Fruit fly (Drosophila melanogaster) whole organism, prepupa: ENCODE measurements around the gene sol.

Experiments
- CG1621 ChIP-seq: fragments of 200-800 bp; sonication (Bioruptor generic); optimal IDR thresholded peaks from 3 replicates; lab custom pipeline; 2018; ENCODE audit warnings: missing biosample characterization, mild to moderate bottlenecking, missing genetic modification characterization
- CG7368 ChIP-seq: fragments of 200-800 bp; sonication (Bioruptor generic); optimal IDR thresholded peaks from 3 replicates; lab custom pipeline; 2016; ENCODE audit warnings: missing biosample characterization, missing genetic modification characterization
- Gug ChIP-seq: fragments of 200-800 bp; sonication (Bioruptor generic); IDR thresholded peaks from 2 replicates; pipeline ENCODE4 v1.3.6; 2022; ENCODE audit warnings: missing biosample characterization, missing genetic modification characterization
- eg ChIP-seq: fragments of 200-800 bp; sonication (Bioruptor generic); IDR thresholded peaks from 3 replicates; pipeline ENCODE4 v1.3.6; 2022; ENCODE audit warnings: missing biosample characterization, missing genetic modification characterization
- esn ChIP-seq: fragments of 200-800 bp; sonication (Bioruptor generic); optimal IDR thresholded peaks from 2 replicates; lab custom pipeline; 2016; ENCODE audit warnings: missing biosample characterization, mild to moderate bottlenecking, missing genetic modification characterization, moderate library complexity
- fkh ChIP-seq: fragments of 200-800 bp; sonication (Bioruptor generic); optimal IDR thresholded peaks from 3 replicates; lab custom pipeline; 2017; ENCODE audit warnings: missing biosample characterization, mild to moderate bottlenecking, missing genetic modification characterization, moderate library complexity
- net ChIP-seq: fragments of 200-800 bp; sonication (Bioruptor generic); optimal IDR thresholded peaks from 3 replicates; lab custom pipeline; 2016; ENCODE audit warnings: missing biosample characterization, missing genetic modification characterization
- topi ChIP-seq: fragments of 200-800 bp; sonication (Bioruptor generic); optimal IDR thresholded peaks from 3 replicates; lab custom pipeline; 2016; ENCODE audit warnings: missing biosample characterization, missing genetic modification characterization

DNA sequence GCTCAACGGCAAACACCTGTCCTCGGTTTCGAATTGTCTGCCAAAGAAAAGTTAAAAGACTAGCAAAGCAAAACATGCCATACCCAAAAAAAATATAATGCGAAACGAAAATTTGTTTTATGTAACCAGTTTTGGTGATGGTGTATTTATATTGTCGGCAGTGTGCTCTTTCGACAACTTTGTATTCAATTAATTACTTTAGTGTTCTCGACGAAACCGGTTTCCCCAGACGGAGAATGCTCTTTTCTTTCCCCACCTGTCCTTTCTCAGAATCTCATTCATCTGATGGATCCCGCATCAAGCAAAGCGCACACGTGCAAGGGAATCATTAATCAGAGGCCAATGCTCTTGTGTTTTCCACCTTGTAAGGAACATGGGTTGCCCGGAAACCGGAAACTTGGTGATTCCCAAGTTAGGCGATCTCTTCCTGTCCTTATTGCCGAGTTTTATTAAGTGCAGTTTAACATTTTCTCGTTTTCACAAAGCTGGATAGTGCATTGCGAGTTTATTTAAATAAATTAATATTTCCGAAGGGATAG is 28.3 kb downstream of the sol start:
- no peak for TF ChIP-seq esn (GFP tag; lab: Kevin White, UChicago)
- no peak for TF ChIP-seq CG1621 (tag; lab: Kevin White, UChicago)
- TF ChIP-seq eg (GFP tag; lab: Robert Waterston, UW) = no peak
- no peak for TF ChIP-seq net (GFP tag; lab: Kevin White, UChicago)
- TF ChIP-seq topi (GFP tag; lab: Kevin White, UChicago) = no peak
- TF ChIP-seq Gug (GFP tag; lab: Robert Waterston, UW) = no peak
- TF ChIP-seq CG7368 (GFP tag; lab: Kevin White, UChicago) = no peak
- TF ChIP-seq fkh (GFP tag; lab: Kevin White, UChicago) = no peak
